Worm (Caenorhabditis elegans) whole organism, dauer: Measurements from ENCODE around the gene F22B5.5.

Experiments
- unc-62 ChIP-seq: sonication (generic microtip); optimal IDR thresholded peaks from 2 replicates; lab custom pipeline; 2017; ENCODE audit warnings: missing biosample characterization, missing genetic modification reagents, missing genetic modification characterization

Gene F22B5.5

ce11 chrII:8409538-8409937 is 44.9 kb downstream of the F22B5.5 start:
- TF ChIP-seq unc-62 (GFP tag; lab: Kevin White, UChicago), result no peak

- TF ChIP-seq unc-62 (GFP tag; lab: Kevin White, UChicago), result no peak
These were observed 46.9 kb downstream of the F22B5.5 start, which contains the start of gene sra-13 for ce11 chrII:8407491-8407890. Gene sra-13 (plus strand): TSS chrII:8407685.

- TF ChIP-seq unc-62 (GFP tag; lab: Kevin White, UChicago), result no peak
These were observed 49.1 kb downstream of the F22B5.5 start, which contains the start of gene ubc-24 for ce11 chrII:8405303-8405702. Gene ubc-24 (plus strand): TSS chrII:8405603.

- no peak for TF ChIP-seq unc-62 (GFP tag; lab: Kevin White, UChicago)
These were observed 49.7 kb downstream of the F22B5.5 start, which contains the start of gene skpo-1 for ce11 chrII:8404748-8405147. Gene skpo-1 (minus strand): TSS chrII:8404848.
